Worm (Caenorhabditis elegans): ENCODE data around the gene unc-42.

The unc-42 gene

ce11 chrV:9765622-9766021 is 3.6 kb downstream of the unc-42 start (continued):
- no peak for TF ChIP-seq hlh-4 (tag; optimal IDR thresholded peaks at IDR 0.05)
- TF ChIP-seq dpl-1 (GFP tag; optimal IDR thresholded peaks at IDR 0.05): no peak
- TF ChIP-seq nhr-11 (tag; optimal IDR thresholded peaks at IDR 0.05): no peak
- TF ChIP-seq ama-1 (optimal IDR thresholded peaks at IDR 0.05): no peak
- peak; percentile 30 for TF ChIP-seq nhr-47 (tag; optimal IDR thresholded peaks at IDR 0.05)
- TF ChIP-seq fkh-4 (tag; optimal IDR thresholded peaks at IDR 0.05; ENCODE audit: borderline replicate concordance): no peak
- TF ChIP-seq lin-15B (tag; optimal IDR thresholded peaks at IDR 0.05): no peak
- no peak for TF ChIP-seq ztf-11 (tag; optimal IDR thresholded peaks at IDR 0.05)
- no peak for TF ChIP-seq elt-2 (tag; optimal IDR thresholded peaks at IDR 0.05)
- no peak for TF ChIP-seq ceh-63 (GFP tag; optimal IDR thresholded peaks at IDR 0.05)
- no peak for TF ChIP-seq unc-86 (tag; optimal IDR thresholded peaks at IDR 0.05)
- no peak for TF ChIP-seq fkh-8 (tag; optimal IDR thresholded peaks at IDR 0.05)
- no peak for TF ChIP-seq efl-3 (GFP tag; optimal IDR thresholded peaks at IDR 0.05)
- no peak for TF ChIP-seq nhr-12 (tag; optimal IDR thresholded peaks at IDR 0.05)
- TF ChIP-seq nhr-19 (GFP tag; conservative IDR thresholded peaks at IDR 0.05): no peak
- no peak for TF ChIP-seq ztf-4 (tag; optimal IDR thresholded peaks at IDR 0.05)
- TF ChIP-seq sup-37 (GFP tag; optimal IDR thresholded peaks at IDR 0.05): no peak
- peak; percentile 98 for TF ChIP-seq fkh-10 (GFP tag; optimal IDR thresholded peaks at IDR 0.05)
- no peak for TF ChIP-seq zip-4 (GFP tag; optimal IDR thresholded peaks at IDR 0.05)
- TF ChIP-seq elt-3 (tag; optimal IDR thresholded peaks at IDR 0.05): no peak
- no peak for TF ChIP-seq grh-1 (GFP tag; IDR thresholded peaks at IDR 0.05)
- no peak for TF ChIP-seq lin-39 (tag; optimal IDR thresholded peaks at IDR 0.05)
- no peak for TF ChIP-seq pax-3 (tag; optimal IDR thresholded peaks at IDR 0.05)
- peak in 1 of 2 experiments; percentile 8 for TF ChIP-seq efl-1 (optimal IDR thresholded peaks at IDR 0.05)
- no peak for TF ChIP-seq efl-1 (GFP tag; optimal IDR thresholded peaks at IDR 0.05 in 1 of 2)
- no peak for TF ChIP-seq tlp-1 (tag; optimal IDR thresholded peaks at IDR 0.05)
- TF ChIP-seq blmp-1 (tag; optimal IDR thresholded peaks at IDR 0.05): no peak
- peak; percentile 42 for TF ChIP-seq nhr-71 (tag; optimal IDR thresholded peaks at IDR 0.05)
- no peak for TF ChIP-seq unc-98 (GFP tag; IDR thresholded peaks at IDR 0.05)
- TF ChIP-seq xbp-1 (tag; optimal IDR thresholded peaks at IDR 0.05): no peak
- TF ChIP-seq Y116A8C.19 (tag; optimal IDR thresholded peaks at IDR 0.05; ENCODE audit: borderline replicate concordance): no peak
- TF ChIP-seq F16B12.6 (tag; optimal IDR thresholded peaks at IDR 0.05): no peak
- no peak for TF ChIP-seq unc-62 (GFP tag; optimal IDR thresholded peaks at IDR 0.05)
- TF ChIP-seq nhr-84 (tag; optimal IDR thresholded peaks at IDR 0.05): no peak
- TF ChIP-seq snu-23 (GFP tag; optimal IDR thresholded peaks at IDR 0.05): no peak
- no peak for TF ChIP-seq aha-1 (tag; optimal IDR thresholded peaks at IDR 0.05)
- TF ChIP-seq mef-2 (tag; optimal IDR thresholded peaks at IDR 0.05): no peak

- TF ChIP-seq efl-1 (optimal IDR thresholded peaks at IDR 0.05) (no peak), efl-1 (GFP tag; optimal IDR thresholded peaks at IDR 0.05 in 1 of 2) (peak in 1 of 2 experiments; percentile 30), lin-13 (GFP tag; optimal IDR thresholded peaks at IDR 0.05) (no peak)
Measured at ce11 chrV:9764552-9764951, 4.6 kb downstream of the unc-42 start.

- TF ChIP-seq ceh-82 (tag; optimal IDR thresholded peaks at IDR 0.05): no peak
- no peak for TF ChIP-seq aha-1 (tag; optimal IDR thresholded peaks at IDR 0.05)
- TF ChIP-seq irx-1 (tag; optimal IDR thresholded peaks at IDR 0.05): no peak
- no peak for TF ChIP-seq nhr-28 (tag; optimal IDR thresholded peaks at IDR 0.05)
- no peak for TF ChIP-seq C34B4.2 (tag; optimal IDR thresholded peaks at IDR 0.05)
- no peak for TF ChIP-seq pqm-1 (tag; optimal IDR thresholded peaks at IDR 0.05)
- no peak for TF ChIP-seq ceh-90 (tag; optimal IDR thresholded peaks at IDR 0.05)
- no peak for TF ChIP-seq egl-27 (tag; optimal IDR thresholded peaks at IDR 0.05)
- no peak for TF ChIP-seq alr-1 (tag; optimal IDR thresholded peaks at IDR 0.05; ENCODE audit: borderline replicate concordance)
- no peak for TF ChIP-seq unc-130 (tag; optimal IDR thresholded peaks at IDR 0.05)
- no peak for TF ChIP-seq efl-3 (GFP tag; optimal IDR thresholded peaks at IDR 0.05)
- no peak for TF ChIP-seq efl-1 (optimal IDR thresholded peaks at IDR 0.05)
- TF ChIP-seq efl-1 (GFP tag; optimal IDR thresholded peaks at IDR 0.05 in 1 of 2): no peak
- no peak for TF ChIP-seq C04F5.9 (tag; optimal IDR thresholded peaks at IDR 0.05)
- no peak for TF ChIP-seq swsn-7 (tag; optimal IDR thresholded peaks at IDR 0.05)
- TF ChIP-seq hlh-4 (tag; optimal IDR thresholded peaks at IDR 0.05): no peak
- no peak for TF ChIP-seq fos-1 (tag; optimal IDR thresholded peaks at IDR 0.05)
- TF ChIP-seq skn-1 (tag; optimal IDR thresholded peaks at IDR 0.05): no peak
- TF ChIP-seq ztf-4 (tag; optimal IDR thresholded peaks at IDR 0.05): no peak
Measured at ce11 chrV:9763759-9764158, 5.4 kb downstream of the unc-42 start.
